Worm (Caenorhabditis elegans) whole organism, L4 larva: ENCODE data around the gene ndub-2.

Experiments
- T26A8.4 ChIP-seq: fragments of 200-800 bp; sonication (Bioruptor generic); IDR thresholded peaks from 2 replicates; pipeline ENCODE4 v1.3.6; 2022; ENCODE audit warnings: missing genetic modification characterization, missing compliant biosample characterization
- Y48G9A.11 ChIP-seq: fragments of 200-800 bp; sonication (Bioruptor generic); IDR thresholded peaks from 2 replicates; pipeline ENCODE4 v1.3.6; 2022; ENCODE audit warnings: missing genetic modification reagents, missing genetic modification characterization, missing compliant biosample characterization
- ZK337.2 ChIP-seq: fragments of 200-800 bp; sonication (Bioruptor generic); IDR thresholded peaks from 2 replicates; pipeline ENCODE4 v1.3.6; 2022; ENCODE audit warnings: missing genetic modification reagents, missing genetic modification characterization, missing compliant biosample characterization
- aha-1 ChIP-seq: fragments of 150-350 bp; peaks from one replicate; lab custom pipeline; 2014; ENCODE audit warnings: missing biosample characterization, missing genetic modification characterization
- jun-1 ChIP-seq: fragments of 150-350 bp; optimal IDR thresholded peaks from 2 replicates; lab custom pipeline; 2014; ENCODE audit warnings: missing biosample characterization, missing genetic modification reagents, missing genetic modification characterization
- nhr-11 ChIP-seq: fragments of 150-350 bp; optimal IDR thresholded peaks from 2 replicates; lab custom pipeline; 2014; ENCODE audit warnings: missing biosample characterization, missing genetic modification characterization

DNA sequence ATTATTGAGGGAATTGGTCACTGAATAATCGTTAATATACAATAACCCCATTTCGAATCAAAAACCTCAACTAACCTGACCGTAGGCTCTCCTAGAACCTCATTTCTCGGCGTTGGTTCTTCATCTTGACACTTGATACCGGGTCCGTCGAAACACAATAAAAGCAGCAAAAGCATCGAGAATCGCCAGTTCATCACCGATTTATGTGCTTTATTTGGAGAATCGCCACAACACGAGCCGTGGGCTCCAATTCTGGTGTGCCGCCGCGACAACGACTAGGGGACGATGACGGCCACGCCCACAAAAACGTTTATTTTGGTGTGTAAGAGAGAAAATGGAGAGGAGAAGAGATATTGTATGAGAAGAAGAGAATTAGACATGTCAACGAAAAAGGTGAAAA, 48.8 kb upstream of the ndub-2 start, which contains the start of gene cutl-15:
- TF ChIP-seq nhr-11 (tag; lab: Kevin White, UChicago) (no peak), jun-1 (tag; lab: Kevin White, UChicago) (no peak), aha-1 (tag; lab: Kevin White, UChicago) (peak; percentile 98), T26A8.4 (GFP tag; lab: Robert Waterston, UW) (no peak), Y48G9A.11 (GFP tag; lab: Robert Waterston, UW) (no peak), ZK337.2 (GFP tag; lab: Robert Waterston, UW) (no peak)
